Worm (Caenorhabditis elegans): Measurements from ENCODE around the gene frpr-1.

The frpr-1 gene

DNA sequence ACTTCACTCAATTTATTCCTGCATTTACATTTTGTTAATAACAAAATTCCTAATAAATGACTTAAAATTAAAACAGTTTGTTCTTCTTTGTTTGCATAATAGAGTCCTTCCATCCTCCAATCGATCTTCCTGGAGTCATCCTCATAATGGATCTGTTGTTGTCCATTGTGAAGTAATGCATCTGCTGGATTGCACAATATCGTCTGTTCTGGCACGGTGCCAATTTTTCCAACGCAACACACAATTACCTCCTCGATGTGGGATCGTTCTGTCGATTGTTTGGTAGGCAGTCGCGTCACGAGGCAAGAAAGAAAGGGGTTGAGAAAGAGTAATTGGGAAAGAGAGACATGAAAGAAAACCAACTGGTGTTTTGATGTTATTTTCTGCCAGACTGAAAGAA is 30.6 kb upstream of the frpr-1 start (continued):
- TF ChIP-seq nhr-102 (tag; optimal IDR thresholded peaks at IDR 0.05) = no peak
- no peak for TF ChIP-seq cey-2 (tag; optimal IDR thresholded peaks at IDR 0.05; ENCODE audit: borderline replicate concordance, insufficient read depth)

DNA sequence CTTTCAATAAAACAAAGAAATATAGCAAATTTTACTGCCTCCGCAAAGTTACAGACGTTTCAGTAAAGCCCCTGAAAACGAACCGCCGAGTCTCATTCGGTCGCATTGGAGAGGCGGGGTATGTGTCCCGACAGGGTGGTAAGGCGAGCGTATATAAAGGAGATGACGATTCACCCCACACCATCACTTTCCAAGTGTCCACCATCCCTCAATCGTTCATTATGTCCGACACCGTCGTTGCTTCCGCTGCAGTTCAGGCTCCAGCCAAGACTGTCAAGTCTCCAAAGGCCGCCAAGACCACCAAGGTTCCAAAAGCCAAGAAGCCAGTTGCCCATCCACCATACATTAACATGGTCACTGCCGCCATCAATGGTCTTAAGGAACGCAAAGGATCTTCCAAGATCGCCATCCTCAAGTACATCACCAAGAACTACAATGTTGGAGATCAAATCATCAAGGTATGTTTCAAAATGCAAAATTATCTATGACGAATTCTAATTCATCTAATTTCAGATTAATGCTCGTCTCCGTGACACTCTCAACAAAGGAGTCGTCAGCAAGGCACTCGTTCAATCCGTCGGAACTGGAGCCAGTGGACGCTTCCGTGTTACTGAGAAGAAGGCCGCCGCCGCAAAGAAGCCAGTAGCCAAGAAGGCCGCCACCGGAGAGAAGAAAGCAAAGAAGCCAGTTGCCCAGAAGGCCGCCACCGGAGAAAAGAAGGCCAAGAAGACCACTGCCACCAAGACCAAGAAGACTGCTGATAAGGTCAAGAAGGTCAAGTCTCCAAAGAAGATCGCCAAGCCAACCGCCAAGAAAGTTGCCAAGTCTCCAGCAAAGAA is 29.8 kb upstream of the frpr-1 start, which contains the start of gene hil-3:
hil-3 (plus strand) TSS at position 195 of the 839 bp plus-strand sequence.
- TF ChIP-seq nhr-11 (tag; optimal IDR thresholded peaks at IDR 0.05) (no peak), Y105C5A.15 (GFP tag; IDR thresholded peaks at IDR 0.05) (no peak), attf-4 (tag; optimal IDR thresholded peaks at IDR 0.05) (no peak), aha-1 (tag) (peak; percentile 91), zip-11 (GFP tag; IDR thresholded peaks at IDR 0.05) (no peak), nhr-111 (GFP tag; optimal IDR thresholded peaks at IDR 0.05) (no peak), nhr-76 (tag; optimal IDR thresholded peaks at IDR 0.05) (no peak), tra-1 (GFP tag; IDR thresholded peaks at IDR 0.05) (0 out of 2 replicates have a peak, but pooled peaks have one; percentile 36), nhr-42 (GFP tag; IDR thresholded peaks at IDR 0.05) (no peak), dpl-1 (GFP tag; optimal IDR thresholded peaks at IDR 0.05) (no peak), php-3 (GFP tag; IDR thresholded peaks at IDR 0.05) (no peak), sdz-12 (GFP tag; optimal IDR thresholded peaks at IDR 0.05) (no peak), ces-1 (GFP tag; optimal IDR thresholded peaks at IDR 0.05) (no peak), Y75B8A.6 (GFP tag; IDR thresholded peaks at IDR 0.05) (no peak), ceh-44 (GFP tag; IDR thresholded peaks at IDR 0.05) (no peak), dmd-8 (GFP tag; IDR thresholded peaks at IDR 0.05) (no peak), ZK337.2 (GFP tag; IDR thresholded peaks at IDR 0.05) (no peak), spr-1 (tag; optimal IDR thresholded peaks at IDR 0.05) (no peak), zip-2 (tag; optimal IDR thresholded peaks at IDR 0.05) (no peak), nhr-28 (tag; optimal IDR thresholded peaks at IDR 0.05) (no peak), unc-130 (GFP tag; optimal IDR thresholded peaks at IDR 0.05) (no peak), nhr-41 (GFP tag; IDR thresholded peaks at IDR 0.05) (no peak), unc-62 (GFP tag; optimal IDR thresholded peaks at IDR 0.05 in 1 of 2) (peak in 1 of 2 experiments; percentile 88), unc-62 (tag; optimal IDR thresholded peaks at IDR 0.05) (no peak), lin-13 (GFP tag; optimal IDR thresholded peaks at IDR 0.05) (no peak), zfp-3 (GFP tag; conservative IDR thresholded peaks at IDR 0.05) (no peak), F49E8.2 (tag; optimal IDR thresholded peaks at IDR 0.05; ENCODE audit: borderline replicate concordance) (no peak), ceh-62 (tag; optimal IDR thresholded peaks at IDR 0.05) (no peak), spr-3 (GFP tag; optimal IDR thresholded peaks at IDR 0.05) (no peak), lin-15B (tag; optimal IDR thresholded peaks at IDR 0.05) (no peak), lin-39 (tag; optimal IDR thresholded peaks at IDR 0.05) (no peak), madf-9 (GFP tag; conservative IDR thresholded peaks at IDR 0.05) (no peak), rbr-2 (tag; optimal IDR thresholded peaks at IDR 0.05) (peak; percentile 44), mxl-2 (GFP tag; conservative IDR thresholded peaks at IDR 0.05) (no peak), zfp-2 (tag; optimal IDR thresholded peaks at IDR 0.05) (no peak), nhr-102 (tag; optimal IDR thresholded peaks at IDR 0.05) (peak; percentile 1), lin-29 (GFP tag; IDR thresholded peaks at IDR 0.05) (no peak), tag-97 (GFP tag; IDR thresholded peaks at IDR 0.05) (no peak), ZK546.5 (tag; optimal IDR thresholded peaks at IDR 0.05) (no peak), madf-5 (GFP tag; IDR thresholded peaks at IDR 0.05) (no peak), hmg-1.1 (GFP tag; IDR thresholded peaks at IDR 0.05) (peak; percentile 30; the same call in 1 of the 2 replicates), daf-19 (GFP tag; conservative IDR thresholded peaks at IDR 0.05) (no peak), unc-39 (tag; optimal IDR thresholded peaks at IDR 0.05) (no peak), F37D6.2 (tag; optimal IDR thresholded peaks at IDR 0.05) (no peak), fos-1 (tag; optimal IDR thresholded peaks at IDR 0.05) (no peak), aly-2 (tag; optimal IDR thresholded peaks at IDR 0.05) (no peak), T26A8.4 (GFP tag; IDR thresholded peaks at IDR 0.05) (no peak), hif-1 (tag; optimal IDR thresholded peaks at IDR 0.05) (no peak)
